Worm (Caenorhabditis elegans) whole organism, mixed stage, embryonic: ENCODE results near the gene C38C3.6.

Source experiments
- bed-3 ChIP-seq: fragments of 200-800 bp; sonication (Bioruptor generic); optimal IDR thresholded peaks from 3 replicates; lab custom pipeline; 2018; ENCODE audit warnings: mild to moderate bottlenecking, missing genetic modification characterization, moderate library complexity, missing compliant biosample characterization
- blmp-1 ChIP-seq: fragments of 150-350 bp; optimal IDR thresholded peaks from 2 replicates; lab custom pipeline; 2014; ENCODE audit warnings: missing biosample characterization, missing genetic modification characterization
- ceh-43 ChIP-seq: fragments of 200-800 bp; sonication (Bioruptor generic); optimal IDR thresholded peaks from 2 replicates; lab custom pipeline; 2018; ENCODE audit warnings: mild to moderate bottlenecking, missing genetic modification characterization, moderate library complexity, missing compliant biosample characterization
- ces-1 ChIP-seq: fragments of 150-350 bp; optimal IDR thresholded peaks from 2 replicates; lab custom pipeline; 2014; ENCODE audit warnings: missing biosample characterization, missing genetic modification reagents, missing genetic modification characterization
- elt-1 ChIP-seq: sonication (generic microtip); optimal IDR thresholded peaks from 2 replicates; lab custom pipeline; 2017; ENCODE audit warnings: missing genetic modification characterization, mild to moderate bottlenecking, missing compliant biosample characterization, antibody characterized with exemption, moderate library complexity, borderline replicate concordance; ENCODE audit not compliant: insufficient read depth
- ham-2 ChIP-seq: fragments of 200-800 bp; sonication (Bioruptor generic); optimal IDR thresholded peaks from 2 replicates; lab custom pipeline; 2018; ENCODE audit warnings: mild to moderate bottlenecking, missing genetic modification characterization, missing compliant biosample characterization
- lin-13 ChIP-seq: fragments of 150-350 bp; optimal IDR thresholded peaks from 2 replicates; lab custom pipeline; 2014; ENCODE audit warnings: missing biosample characterization, missing genetic modification characterization
- lin-32 ChIP-seq: fragments of 200-800 bp; sonication (Bioruptor generic); optimal IDR thresholded peaks from 2 replicates; lab custom pipeline; 2018; ENCODE audit warnings: mild to moderate bottlenecking, missing genetic modification characterization, missing compliant biosample characterization
- nhr-12 ChIP-seq: fragments of 150-350 bp; optimal IDR thresholded peaks from 2 replicates; lab custom pipeline; 2014; ENCODE audit warnings: missing biosample characterization, missing genetic modification characterization
- sem-2 ChIP-seq: fragments of 200-800 bp; sonication (Bioruptor generic); optimal IDR thresholded peaks from 2 replicates; lab custom pipeline; 2018; ENCODE audit warnings: mild to moderate bottlenecking, missing genetic modification characterization, missing compliant biosample characterization
- snpc-4 ChIP-seq: fragments of 150-350 bp; optimal IDR thresholded peaks from 2 replicates; lab custom pipeline; 2014; ENCODE audit warnings: missing biosample characterization, missing genetic modification characterization
- sptf-1 ChIP-seq: sonication (generic microtip); optimal IDR thresholded peaks from 2 replicates; lab custom pipeline; 2017; ENCODE audit warnings: mild to moderate bottlenecking, missing genetic modification characterization, moderate library complexity, missing compliant biosample characterization
- unc-39 ChIP-seq: fragments of 150-350 bp; optimal IDR thresholded peaks from 2 replicates; lab custom pipeline; 2014; ENCODE audit warnings: missing biosample characterization, missing genetic modification characterization
- unc-62 ChIP-seq: fragments of 150-350 bp; optimal IDR thresholded peaks from 2 replicates; lab custom pipeline; 2014; ENCODE audit warnings: missing biosample characterization, missing genetic modification reagents, missing genetic modification characterization

- TF ChIP-seq sem-2 (GFP tag; lab: Kevin White, UChicago) (no peak), lin-13 (no peak), sptf-1 (tag; lab: Kevin White, UChicago) (no peak), unc-62 (GFP tag; lab: Kevin White, UChicago) (no peak), lin-32 (GFP tag; lab: Kevin White, UChicago) (no peak), snpc-4 (tag; lab: Kevin White, UChicago) (no peak), ces-1 (GFP tag; lab: Kevin White, UChicago) (no peak), bed-3 (GFP tag; lab: Kevin White, UChicago) (no peak), elt-1 (tag; lab: Kevin White, UChicago) (no peak), unc-39 (tag; lab: Kevin White, UChicago) (no peak), ham-2 (GFP tag; lab: Kevin White, UChicago) (no peak), nhr-12 (tag; lab: Kevin White, UChicago) (no peak), blmp-1 (tag; lab: Kevin White, UChicago) (no peak), ceh-43 (GFP tag; lab: Kevin White, UChicago) (no peak)
Measured at ce11 chrV:1438205-1438604, 53.2 kb downstream of the C38C3.6 start.
